Fruit fly (Drosophila melanogaster) whole organism, prepupa: Measurements from ENCODE around the gene Mettl3.

Experiments
- CG10631 ChIP-seq: fragments of 200-800 bp; sonication (Bioruptor generic); optimal IDR thresholded peaks from 2 replicates; lab custom pipeline; 2016; ENCODE audit warnings: missing biosample characterization, missing genetic modification characterization
- CG11294 ChIP-seq: fragments of 200-800 bp; sonication (Bioruptor generic); IDR thresholded peaks from 2 replicates; pipeline ENCODE4 v1.3.6; 2022; ENCODE audit warnings: missing biosample characterization, missing genetic modification characterization
- CG16779 ChIP-seq: fragments of 200-800 bp; sonication (Bioruptor generic); optimal IDR thresholded peaks from 3 replicates; lab custom pipeline; 2017; ENCODE audit warnings: missing biosample characterization, mild to moderate bottlenecking, missing genetic modification characterization
- CG7368 ChIP-seq: fragments of 200-800 bp; sonication (Bioruptor generic); optimal IDR thresholded peaks from 3 replicates; lab custom pipeline; 2016; ENCODE audit warnings: missing biosample characterization, missing genetic modification characterization
- Eip78C ChIP-seq: fragments of 200-800 bp; sonication (Bioruptor generic); peaks from one replicate; lab custom pipeline; 2016; ENCODE audit warnings: missing biosample characterization, missing genetic modification characterization
- dac ChIP-seq: fragments of 200-800 bp; sonication (Bioruptor generic); optimal IDR thresholded peaks from 2 replicates; lab custom pipeline; 2017; ENCODE audit warnings: missing biosample characterization, mild to moderate bottlenecking, missing genetic modification characterization
- dsx ChIP-seq: fragments of 200-800 bp; optimal IDR thresholded peaks from 3 replicates; lab custom pipeline; 2019; ENCODE audit warnings: missing biosample characterization, mild to moderate bottlenecking, missing genetic modification characterization, moderate library complexity; ENCODE audit not compliant: poor library complexity, severe bottlenecking
- spab ChIP-seq: fragments of 200-800 bp; sonication (Bioruptor generic); optimal IDR thresholded peaks from 2 replicates; lab custom pipeline; 2017; ENCODE audit warnings: missing biosample characterization, mild to moderate bottlenecking, missing genetic modification characterization, missing genetic modification reagents

DNA sequence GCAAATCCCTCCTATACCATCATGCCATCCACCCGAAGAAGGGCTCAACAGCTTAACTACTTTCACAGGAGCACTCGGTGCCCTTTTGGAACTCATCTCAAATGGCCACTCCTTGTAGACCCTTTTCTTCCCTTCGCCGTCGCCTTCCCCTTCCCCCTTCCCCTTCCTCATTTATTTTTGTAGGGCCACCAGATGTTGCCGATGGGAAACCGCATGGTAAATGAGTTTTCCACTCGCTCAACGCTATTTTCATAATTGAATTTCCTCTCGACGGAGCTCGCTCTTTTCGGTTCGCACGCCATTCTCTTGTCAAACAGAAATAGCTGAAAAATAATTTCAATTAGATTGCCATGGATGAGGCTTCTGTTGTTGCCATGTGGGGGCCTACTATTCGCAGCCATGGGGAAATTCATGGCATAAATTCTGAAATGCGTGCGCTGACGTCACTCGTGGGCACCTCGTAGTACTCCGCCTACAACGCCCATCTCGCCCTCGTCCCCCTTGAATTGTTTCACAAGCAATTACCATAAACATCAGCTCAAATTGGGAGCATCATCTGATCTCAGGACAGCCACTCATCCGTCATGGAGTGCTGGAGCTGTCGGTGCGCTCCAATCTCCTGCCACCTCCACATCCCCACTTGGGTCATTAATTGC lies 19.8 kb upstream of the Mettl3 start:
- TF ChIP-seq spab (no peak), Eip78C (GFP tag; lab: Kevin White, UChicago) (no peak), CG16779 (tag; lab: Kevin White, UChicago) (no peak), dac (GFP tag; lab: Kevin White, UChicago) (no peak), CG10631 (GFP tag; lab: Kevin White, UChicago) (no peak), CG7368 (GFP tag; lab: Kevin White, UChicago) (no peak), dsx (no peak), CG11294 (GFP tag; lab: Robert Waterston, UW) (no peak)
